Worm (Caenorhabditis elegans): ENCODE results near the gene asg-2.
A peak's percentile ranks its signal among the peaks of the same experiment; 100 is the strongest.

asg-2 gene

DNA sequence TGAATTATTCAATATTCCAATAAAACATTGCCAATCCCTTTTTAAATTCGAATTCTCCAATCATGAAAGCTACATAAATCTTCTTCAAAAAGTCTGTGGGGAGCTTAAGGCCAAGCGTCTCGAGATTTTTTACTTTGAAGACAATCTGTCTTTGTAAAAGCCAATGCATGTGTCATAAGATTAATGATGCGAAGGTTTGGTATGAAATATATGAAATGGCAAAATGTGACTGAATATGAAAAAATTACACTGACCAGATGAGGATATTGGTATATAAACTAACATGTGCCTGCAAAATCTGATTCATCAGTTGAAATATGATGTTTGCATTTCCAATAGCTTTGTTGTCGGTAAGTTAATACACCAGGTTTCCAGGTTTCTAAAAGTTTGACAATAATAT, 4.9 kb downstream of the asg-2 start, which contains the start of gene C53B7.2:
TSS of gene C53B7.2 (plus strand) at position 301 of the 400 bp plus-strand sequence.
- TF ChIP-seq mep-1 (tag; optimal IDR thresholded peaks at IDR 0.05), result no peak
- TF ChIP-seq skn-1 (tag; optimal IDR thresholded peaks at IDR 0.05), result no peak
- TF ChIP-seq fkh-10 (GFP tag; optimal IDR thresholded peaks at IDR 0.05), result no peak
- peak; percentile 33; the same call in 1 of the 2 replicates for TF ChIP-seq pha-4 (GFP tag; IDR thresholded peaks at IDR 0.05)
- no peak for TF ChIP-seq pha-4 (tag; optimal IDR thresholded peaks at IDR 0.05)

ce11 chrX:6848596-6848995, 7.5 kb downstream of the asg-2 start:
- TF ChIP-seq mep-1 (tag; optimal IDR thresholded peaks at IDR 0.05) (no peak), aha-1 (tag) (peak; percentile 72)

DNA sequence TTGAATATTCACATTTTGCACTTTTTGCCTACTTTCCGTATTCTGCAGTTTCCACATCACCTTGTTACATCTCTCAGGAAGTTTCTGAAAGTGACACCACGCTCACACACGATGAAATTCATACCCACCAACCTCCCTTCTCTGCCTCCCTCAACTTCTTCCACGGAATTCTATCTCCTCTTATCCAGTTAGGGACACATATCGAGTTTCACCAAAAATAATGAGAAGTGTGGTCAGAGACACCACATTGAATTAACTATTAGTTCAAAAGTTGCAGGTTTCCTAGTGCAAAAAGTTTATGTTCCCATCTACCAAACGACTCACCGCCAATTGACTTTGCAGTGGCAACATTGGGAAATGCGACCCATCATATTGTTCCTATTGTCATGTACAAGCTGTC, 9.4 kb downstream of the asg-2 start:
- no peak for TF ChIP-seq Y75B8A.6 (GFP tag; IDR thresholded peaks at IDR 0.05)
- TF ChIP-seq mdt-29 (GFP tag; IDR thresholded peaks at IDR 0.05), result no peak
- no peak for TF ChIP-seq hif-1 (tag; optimal IDR thresholded peaks at IDR 0.05)
- no peak for TF ChIP-seq Y5F2A.4 (GFP tag; optimal IDR thresholded peaks at IDR 0.05)
- peak in 1 of 2 experiments; percentile 96 for TF ChIP-seq unc-62 (GFP tag; optimal IDR thresholded peaks at IDR 0.05 in 1 of 2)
- no peak for TF ChIP-seq unc-62 (tag; optimal IDR thresholded peaks at IDR 0.05)
- no peak for TF ChIP-seq spr-3 (GFP tag; optimal IDR thresholded peaks at IDR 0.05)
- no peak for TF ChIP-seq zfp-3 (GFP tag; conservative IDR thresholded peaks at IDR 0.05)
- no peak for TF ChIP-seq fos-1 (tag; optimal IDR thresholded peaks at IDR 0.05)
- no peak for TF ChIP-seq zag-1 (tag; optimal IDR thresholded peaks at IDR 0.05)
- no peak for TF ChIP-seq ceh-32 (tag; optimal IDR thresholded peaks at IDR 0.05; ENCODE audit: poor library complexity)
- TF ChIP-seq aha-1 (tag), result peak; percentile 29
- no peak for TF ChIP-seq dmd-9 (GFP tag; IDR thresholded peaks at IDR 0.05)

DNA sequence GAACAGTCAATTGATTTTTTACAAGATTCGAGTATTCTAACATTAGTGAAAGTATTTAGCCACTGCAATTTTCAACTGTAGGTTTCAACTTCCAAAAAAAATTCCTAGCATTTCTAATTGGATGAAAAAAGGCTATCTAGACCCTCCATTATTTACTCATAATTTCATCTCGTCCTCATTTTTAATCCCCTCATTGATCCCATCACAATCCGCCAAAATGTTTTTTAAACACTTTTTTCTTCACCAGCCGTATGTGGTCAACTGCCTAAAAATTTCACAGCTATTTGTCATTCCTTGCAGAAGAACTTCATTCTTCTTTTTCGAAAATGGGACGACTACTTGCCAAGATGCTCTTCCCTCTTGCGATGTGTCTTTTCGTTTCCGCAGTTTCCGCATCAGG, 12.3 kb downstream of the asg-2 start, which contains the start of gene rig-3:
TSS of gene rig-3 (plus strand) at position 301 of the 400 bp plus-strand sequence.
- TF ChIP-seq unc-62 (GFP tag; optimal IDR thresholded peaks at IDR 0.05 in 1 of 2), result peak in 1 of 2 experiments; percentile 87
- TF ChIP-seq unc-62 (tag; optimal IDR thresholded peaks at IDR 0.05), result no peak
- no peak for TF ChIP-seq nhr-111 (GFP tag; optimal IDR thresholded peaks at IDR 0.05)

DNA sequence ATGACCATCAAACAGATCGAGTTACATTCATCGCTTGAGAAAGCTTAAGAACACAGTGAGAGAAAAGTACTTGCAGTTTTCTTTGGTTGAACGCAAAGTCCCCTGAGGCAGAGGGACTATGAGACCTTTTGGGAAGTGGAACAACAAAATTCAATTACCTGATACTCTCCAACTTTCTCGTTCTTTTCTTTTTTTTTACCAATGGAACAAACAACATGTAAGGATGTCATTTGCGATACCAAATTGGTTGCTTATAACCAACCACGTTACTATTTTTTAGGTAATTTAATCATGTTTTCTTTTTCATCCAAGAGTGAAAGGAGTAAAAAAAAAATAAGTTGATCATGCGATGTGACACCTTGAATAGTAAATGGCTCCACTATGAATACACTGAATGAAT, 15.7 kb downstream of the asg-2 start:
- TF ChIP-seq pqm-1 (tag; optimal IDR thresholded peaks at IDR 0.05) (no peak), hmg-1.1 (GFP tag; IDR thresholded peaks at IDR 0.05) (0 out of 2 replicates have a peak, but pooled peaks have one; percentile 18), nhr-48 (tag; optimal IDR thresholded peaks at IDR 0.05) (no peak), mes-2 (tag; optimal IDR thresholded peaks at IDR 0.05; ENCODE audit: poor library complexity, severe bottlenecking) (no peak), saeg-2 (GFP tag; IDR thresholded peaks at IDR 0.05) (no peak), ztf-7 (tag; optimal IDR thresholded peaks at IDR 0.05) (no peak), ZK546.5 (tag; optimal IDR thresholded peaks at IDR 0.05) (no peak), ceh-20 (GFP tag; IDR thresholded peaks at IDR 0.05) (no peak), ces-1 (GFP tag; optimal IDR thresholded peaks at IDR 0.05) (peak; percentile 91), egl-27 (tag; optimal IDR thresholded peaks at IDR 0.05) (no peak), sdz-12 (GFP tag; optimal IDR thresholded peaks at IDR 0.05) (no peak), R02D3.7 (tag; optimal IDR thresholded peaks at IDR 0.05) (no peak), madf-9 (GFP tag; conservative IDR thresholded peaks at IDR 0.05) (no peak), lim-7 (GFP tag; IDR thresholded peaks at IDR 0.05) (no peak), lin-15B (tag; optimal IDR thresholded peaks at IDR 0.05) (no peak), daf-8 (GFP tag; IDR thresholded peaks at IDR 0.05) (no peak), daf-16 (GFP tag; optimal IDR thresholded peaks at IDR 0.05) (no peak), daf-16 (tag; optimal IDR thresholded peaks at IDR 0.05) (no peak), F10B5.3 (tag; optimal IDR thresholded peaks at IDR 0.05) (no peak), F37D6.2 (tag; optimal IDR thresholded peaks at IDR 0.05) (no peak), hif-1 (tag; optimal IDR thresholded peaks at IDR 0.05) (no peak), hlh-11 (tag; optimal IDR thresholded peaks at IDR 0.05) (no peak), arid-1 (GFP tag; conservative IDR thresholded peaks at IDR 0.05) (no peak), madf-5 (GFP tag; IDR thresholded peaks at IDR 0.05) (no peak), mep-1 (tag; optimal IDR thresholded peaks at IDR 0.05) (no peak), ctbp-1 (GFP tag; IDR thresholded peaks at IDR 0.05) (peak; percentile 31; the same call in 1 of the 2 replicates), mdt-29 (GFP tag; IDR thresholded peaks at IDR 0.05) (no peak), Y75B8A.6 (GFP tag; IDR thresholded peaks at IDR 0.05) (no peak), ceh-32 (tag; optimal IDR thresholded peaks at IDR 0.05; ENCODE audit: poor library complexity) (no peak), ztf-11 (tag; optimal IDR thresholded peaks at IDR 0.05) (no peak), nhr-6 (tag; optimal IDR thresholded peaks at IDR 0.05) (no peak)
